In the genomic region with DNA sequence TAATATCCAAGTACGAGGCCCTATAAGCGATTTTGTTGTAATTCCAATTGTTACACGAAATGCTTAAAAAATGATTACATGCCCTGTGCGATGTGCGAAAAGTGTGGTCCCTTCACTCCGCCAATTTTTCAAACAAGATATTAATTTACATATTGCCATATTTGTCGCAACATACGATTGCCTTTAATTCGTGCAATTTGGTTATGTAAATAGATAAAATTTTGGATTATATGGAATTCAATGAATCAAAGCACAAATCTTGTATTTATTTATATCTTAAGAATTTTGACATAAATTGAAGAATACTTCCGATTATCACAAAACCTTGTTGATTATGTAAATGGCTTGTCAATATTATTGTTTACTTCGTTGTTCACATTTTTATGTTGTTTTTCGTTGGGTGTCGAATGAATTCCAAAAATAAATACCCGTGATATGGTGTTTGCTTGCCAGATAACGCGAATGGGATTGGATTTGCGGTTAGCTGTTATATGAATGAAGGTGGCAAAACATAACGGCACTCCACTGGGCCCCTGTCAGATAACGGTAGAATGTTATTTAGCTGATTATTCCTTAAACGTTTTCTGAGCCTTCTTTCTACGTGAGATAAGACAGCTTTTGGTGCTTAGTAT, we compare ENCODE assay signal across 1 fruit fly cellular context.
TF ChIP-seq lines count a peak whose summit lies in the region.

No protein-coding gene starts in this region.

TF ChIP-seq in whole organism, embryonic, 481 proteins besides CTCF, POLR2A, EP300 and RAD21 (continued from another document):
- TF ChIP-seq CG10543 (GFP tag; optimal IDR thresholded peaks at IDR 0.05; lab: Kevin White, UChicago) (peak; percentile 13), GATAe (GFP tag; conservative IDR thresholded peaks at IDR 0.05; lab: Robert Waterston, UW) (peak; percentile 15; the same call in 1 of the 2 replicates), CG4820 (GFP tag; optimal IDR thresholded peaks at IDR 0.05; lab: Kevin White, UChicago) (no peak), Eip74EF (GFP tag; optimal IDR thresholded peaks at IDR 0.05; lab: Kevin White, UChicago) (peak in 1 of 2 experiments; percentile 25), org-1 (GFP tag; optimal IDR thresholded peaks at IDR 0.05; lab: Kevin White, UChicago) (no peak), Hr51 (GFP tag; optimal IDR thresholded peaks at IDR 0.05; lab: Kevin White, UChicago) (peak in 1 of 2 experiments; percentile 16), twi (tag; optimal IDR thresholded peaks at IDR 0.05; lab: Kevin White, UChicago) (no peak), CG3163 (GFP tag; optimal IDR thresholded peaks at IDR 0.05; lab: Kevin White, UChicago) (peak; percentile 80), wek (GFP tag; optimal IDR thresholded peaks at IDR 0.05; lab: Kevin White, UChicago) (peak; percentile 54), Vsx1 (GFP tag; optimal IDR thresholded peaks at IDR 0.05; lab: Kevin White, UChicago) (peak; percentile 31), ab (GFP tag; optimal IDR thresholded peaks at IDR 0.05; lab: Kevin White, UChicago) (no peak), Awh (GFP tag; IDR thresholded peaks at IDR 0.05; lab: Robert Waterston, UW) (no peak), CG5953 (GFP tag; IDR thresholded peaks at IDR 0.05; lab: Robert Waterston, UW) (0 out of 2 replicates have a peak, but pooled peaks have one; percentile 36), fd64A (GFP tag; optimal IDR thresholded peaks at IDR 0.05; lab: Kevin White, UChicago) (no peak), CHES-1-like (GFP tag; optimal IDR thresholded peaks at IDR 0.05; lab: Kevin White, UChicago) (no peak), Sox100B (GFP tag; optimal IDR thresholded peaks at IDR 0.05; lab: Kevin White, UChicago) (peak; percentile 51), CrebB (tag; optimal IDR thresholded peaks at IDR 0.05; lab: Kevin White, UChicago) (peak; percentile 4), CG7987 (GFP tag; optimal IDR thresholded peaks at IDR 0.05; lab: Kevin White, UChicago) (peak; percentile 38), slou (GFP tag; optimal IDR thresholded peaks at IDR 0.05; lab: Kevin White, UChicago) (peak; percentile 18), CG4328 (GFP tag; optimal IDR thresholded peaks at IDR 0.05; lab: Kevin White, UChicago) (peak; percentile 21), CG1233 (GFP tag; optimal IDR thresholded peaks at IDR 0.05; lab: Kevin White, UChicago) (peak; percentile 59), CG18619 (GFP tag; optimal IDR thresholded peaks at IDR 0.05; lab: Kevin White, UChicago) (no peak), Trl (optimal IDR thresholded peaks at IDR 0.05; lab: Kevin White, UChicago) (peak in 1 of 2 experiments; percentile 57), Trl (GFP tag; optimal IDR thresholded peaks at IDR 0.05; lab: Kevin White, UChicago) (peak; percentile 0), lab (GFP tag; optimal IDR thresholded peaks at IDR 0.05; lab: Kevin White, UChicago) (peak; percentile 73), CG17829 (tag; optimal IDR thresholded peaks at IDR 0.05; lab: Kevin White, UChicago) (no peak), CG2199 (GFP tag; IDR thresholded peaks at IDR 0.05; lab: Robert Waterston, UW) (no peak), run (tag; optimal IDR thresholded peaks at IDR 0.05; lab: Kevin White, UChicago) (peak; percentile 55), trh (GFP tag; optimal IDR thresholded peaks at IDR 0.05; lab: Kevin White, UChicago) (peak; percentile 2), Rfx (GFP tag; IDR thresholded peaks at IDR 0.05; lab: Robert Waterston, UW) (no peak; the same call in 1 of the 2 replicates), Lim3 (GFP tag; IDR thresholded peaks at IDR 0.05; lab: Robert Waterston, UW) (no peak), CG12942 (GFP tag; optimal IDR thresholded peaks at IDR 0.05; lab: Kevin White, UChicago) (no peak), CG34422 (GFP tag; IDR thresholded peaks at IDR 0.05; lab: Robert Waterston, UW) (no peak), CG17328 (GFP tag; IDR thresholded peaks at IDR 0.05; lab: Robert Waterston, UW) (no peak), CG17385 (GFP tag; optimal IDR thresholded peaks at IDR 0.05; lab: Kevin White, UChicago) (peak; percentile 6), br (optimal IDR thresholded peaks at IDR 0.05; lab: Kevin White, UChicago) (no peak), Dll (GFP tag; IDR thresholded peaks at IDR 0.05; lab: Robert Waterston, UW; ENCODE audit: partially characterized antibody) (no peak), odd (GFP tag; optimal IDR thresholded peaks at IDR 0.05; lab: Kevin White, UChicago) (peak; percentile 12), CG2120 (GFP tag; optimal IDR thresholded peaks at IDR 0.05; lab: Kevin White, UChicago) (peak; percentile 11), Fer1 (GFP tag; optimal IDR thresholded peaks at IDR 0.05; lab: Kevin White, UChicago) (peak; percentile 66), D19A (tag; optimal IDR thresholded peaks at IDR 0.05; lab: Kevin White, UChicago) (no peak), Dip2 (GFP tag; IDR thresholded peaks at IDR 0.05; lab: Robert Waterston, UW) (no peak), CG17912 (GFP tag; optimal IDR thresholded peaks at IDR 0.05; lab: Kevin White, UChicago) (no peak), grn (GFP tag; optimal IDR thresholded peaks at IDR 0.05; lab: Kevin White, UChicago) (peak; percentile 24), Lhr (GFP tag; optimal IDR thresholded peaks at IDR 0.05; lab: Kevin White, UChicago) (no peak), gem (tag; optimal IDR thresholded peaks at IDR 0.05; lab: Kevin White, UChicago) (peak; percentile 48), nerfin-1 (tag; optimal IDR thresholded peaks at IDR 0.05; lab: Kevin White, UChicago) (no peak), sug (tag; optimal IDR thresholded peaks at IDR 0.05; lab: Kevin White, UChicago) (peak; percentile 65), grau (tag; optimal IDR thresholded peaks at IDR 0.05; lab: Kevin White, UChicago) (no peak), onecut (GFP tag; IDR thresholded peaks at IDR 0.05; lab: Robert Waterston, UW) (peak; percentile 41; the same call in 1 of the 2 replicates), schlank (tag; optimal IDR thresholded peaks at IDR 0.05; lab: Kevin White, UChicago) (peak; percentile 46), stc (GFP tag; IDR thresholded peaks at IDR 0.05; lab: Robert Waterston, UW) (0 out of 2 replicates have a peak, but pooled peaks have one; percentile 34), CG2116 (GFP tag; optimal IDR thresholded peaks at IDR 0.05; lab: Kevin White, UChicago) (peak; percentile 20), pros (GFP tag; optimal IDR thresholded peaks at IDR 0.05; lab: Kevin White, UChicago) (no peak), gfzf (GFP tag; optimal IDR thresholded peaks at IDR 0.05; lab: Kevin White, UChicago) (no peak), Ravus (GFP tag; IDR thresholded peaks at IDR 0.05; lab: Robert Waterston, UW) (no peak), HLH3B (GFP tag; IDR thresholded peaks at IDR 0.05; lab: Robert Waterston, UW) (peak; percentile 36; the same call in 1 of the 2 replicates), Myb (GFP tag; optimal IDR thresholded peaks at IDR 0.05; lab: Kevin White, UChicago) (no peak), CG11723 (GFP tag; optimal IDR thresholded peaks at IDR 0.05; lab: Kevin White, UChicago) (no peak), fd102C (GFP tag; optimal IDR thresholded peaks at IDR 0.05; lab: Kevin White, UChicago) (peak; percentile 13), CG5180 (GFP tag; optimal IDR thresholded peaks at IDR 0.05; lab: Kevin White, UChicago) (peak; percentile 36), hth (optimal IDR thresholded peaks at IDR 0.05; lab: Kevin White, UChicago) (no peak), Hsf (GFP tag; optimal IDR thresholded peaks at IDR 0.05; lab: Kevin White, UChicago) (no peak), D (optimal IDR thresholded peaks at IDR 0.05; lab: Kevin White, UChicago) (no peak), D (GFP tag; optimal IDR thresholded peaks at IDR 0.05; lab: Kevin White, UChicago) (no peak), Med (GFP tag; lab: Kevin White, UChicago) (peak; percentile 86), CG30020 (tag; optimal IDR thresholded peaks at IDR 0.05; lab: Kevin White, UChicago) (no peak), en (GFP tag; optimal IDR thresholded peaks at IDR 0.05; lab: Kevin White, UChicago) (no peak), ssp (GFP tag; IDR thresholded peaks at IDR 0.05; lab: Robert Waterston, UW) (no peak), wdn (GFP tag; IDR thresholded peaks at IDR 0.05; lab: Robert Waterston, UW) (no peak), abd-A (tag; optimal IDR thresholded peaks at IDR 0.05; lab: Kevin White, UChicago) (no peak), fd3F (GFP tag; optimal IDR thresholded peaks at IDR 0.05; lab: Kevin White, UChicago) (peak; percentile 70), PHDP (tag; optimal IDR thresholded peaks at IDR 0.05; lab: Kevin White, UChicago) (peak; percentile 67), CG18011 (GFP tag; optimal IDR thresholded peaks at IDR 0.05; lab: Kevin White, UChicago) (no peak), prd (optimal IDR thresholded peaks at IDR 0.05; lab: Kevin White, UChicago) (no peak), prd (GFP tag; IDR thresholded peaks at IDR 0.05; lab: Robert Waterston, UW) (no peak), sna (GFP tag; IDR thresholded peaks at IDR 0.05; lab: Robert Waterston, UW; ENCODE audit: partially characterized antibody) (no peak), MESR4 (GFP tag; optimal IDR thresholded peaks at IDR 0.05; lab: Kevin White, UChicago) (no peak), CG11085 (GFP tag; IDR thresholded peaks at IDR 0.05; lab: Robert Waterston, UW) (no peak), CG13296 (GFP tag; optimal IDR thresholded peaks at IDR 0.05; lab: Kevin White, UChicago) (peak; percentile 66), mirr (GFP tag; optimal IDR thresholded peaks at IDR 0.05; lab: Kevin White, UChicago) (peak; percentile 78), caup (GFP tag; optimal IDR thresholded peaks at IDR 0.05; lab: Kevin White, UChicago; ENCODE audit: severe bottlenecking) (peak; percentile 75), HHEX (GFP tag; optimal IDR thresholded peaks at IDR 0.05; lab: Kevin White, UChicago) (no peak), hbn (GFP tag; IDR thresholded peaks at IDR 0.05; lab: Robert Waterston, UW; ENCODE audit: partially characterized antibody) (no peak), CG12299 (tag; optimal IDR thresholded peaks at IDR 0.05; lab: Kevin White, UChicago) (peak; percentile 67), CG12769 (tag; optimal IDR thresholded peaks at IDR 0.05; lab: Kevin White, UChicago) (peak; percentile 62)
